Fruit fly (Drosophila melanogaster) whole organism, prepupa: ENCODE measurements around the gene naz.

ENCODE experiments used
- CG15336 ChIP-seq: fragments of 200-800 bp; sonication (Bioruptor generic); IDR thresholded peaks from 2 replicates; pipeline ENCODE4 v1.3.6; 2022; ENCODE audit warnings: missing biosample characterization, missing genetic modification characterization
- Ets21C ChIP-seq: fragments of 200-800 bp; sonication (Bioruptor generic); optimal IDR thresholded peaks from 3 replicates; lab custom pipeline; 2016; ENCODE audit warnings: missing biosample characterization, missing genetic modification characterization
- Gug ChIP-seq: fragments of 200-800 bp; sonication (Bioruptor generic); IDR thresholded peaks from 2 replicates; pipeline ENCODE4 v1.3.6; 2022; ENCODE audit warnings: missing biosample characterization, missing genetic modification characterization
- Hr39 ChIP-seq: fragments of 200-800 bp; sonication (Bioruptor generic); optimal IDR thresholded peaks from 2 replicates; lab custom pipeline; 2016; ENCODE audit warnings: missing biosample characterization, missing genetic modification characterization
- Lpt ChIP-seq: fragments of 200-800 bp; sonication (Bioruptor generic); optimal IDR thresholded peaks from 3 replicates; lab custom pipeline; 2016; ENCODE audit warnings: missing biosample characterization, missing genetic modification characterization
- OdsH ChIP-seq: fragments of 200-800 bp; sonication (Bioruptor generic); optimal IDR thresholded peaks from 3 replicates; lab custom pipeline; 2016; ENCODE audit warnings: missing biosample characterization, missing genetic modification characterization
- eg ChIP-seq: fragments of 200-800 bp; sonication (Bioruptor generic); IDR thresholded peaks from 3 replicates; pipeline ENCODE4 v1.3.6; 2022; ENCODE audit warnings: missing biosample characterization, missing genetic modification characterization
- vri ChIP-seq: fragments of 200-800 bp; sonication (Bioruptor generic); optimal IDR thresholded peaks from 3 replicates; lab custom pipeline; 2016; ENCODE audit warnings: missing biosample characterization, mild to moderate bottlenecking, missing genetic modification characterization

dm6 chr3R:18309910-18310309 is 18.8 kb downstream of the naz start:
- TF ChIP-seq Hr39 (GFP tag; lab: Kevin White, UChicago) (no peak), Ets21C (GFP tag; lab: Kevin White, UChicago) (no peak), OdsH (GFP tag; lab: Kevin White, UChicago) (no peak), Gug (GFP tag; lab: Robert Waterston, UW) (no peak), vri (GFP tag; lab: Kevin White, UChicago) (no peak), eg (no peak), CG15336 (no peak), Lpt (GFP tag; lab: Kevin White, UChicago) (no peak)
